Worm (Caenorhabditis elegans) whole organism, mixed stage, embryonic: ENCODE results near the gene prx-6.

Source experiments
- M03D4.4 ChIP-seq: sonication (generic microtip); optimal IDR thresholded peaks from 2 replicates; lab custom pipeline; 2017; ENCODE audit warnings: mild to moderate bottlenecking, missing genetic modification characterization, missing compliant biosample characterization
- bed-3 ChIP-seq: fragments of 200-800 bp; sonication (Bioruptor generic); optimal IDR thresholded peaks from 3 replicates; lab custom pipeline; 2018; ENCODE audit warnings: mild to moderate bottlenecking, missing genetic modification characterization, moderate library complexity, missing compliant biosample characterization
- ceh-39 ChIP-seq: fragments of 150-350 bp; optimal IDR thresholded peaks from 2 replicates; lab custom pipeline; 2014; ENCODE audit warnings: missing biosample characterization, missing genetic modification characterization
- ceh-43 ChIP-seq: fragments of 200-800 bp; sonication (Bioruptor generic); optimal IDR thresholded peaks from 2 replicates; lab custom pipeline; 2018; ENCODE audit warnings: mild to moderate bottlenecking, missing genetic modification characterization, moderate library complexity, missing compliant biosample characterization
- ceh-83 ChIP-seq: fragments of 200-800 bp; sonication (Bioruptor generic); optimal IDR thresholded peaks from 2 replicates; lab custom pipeline; 2018; ENCODE audit warnings: mild to moderate bottlenecking, missing genetic modification characterization, missing compliant biosample characterization
- ces-1 ChIP-seq: fragments of 150-350 bp; optimal IDR thresholded peaks from 2 replicates; lab custom pipeline; 2014; ENCODE audit warnings: missing biosample characterization, missing genetic modification reagents, missing genetic modification characterization
- cnd-1 ChIP-seq: fragments of 200-800 bp; sonication (Bioruptor generic); optimal IDR thresholded peaks from 2 replicates; lab custom pipeline; 2018; ENCODE audit warnings: mild to moderate bottlenecking, missing genetic modification characterization, missing compliant biosample characterization
- drap-1 ChIP-seq: fragments of 200-800 bp; sonication (Bioruptor generic); optimal IDR thresholded peaks from 3 replicates; lab custom pipeline; 2018; ENCODE audit warnings: mild to moderate bottlenecking, missing genetic modification characterization, missing compliant biosample characterization
- elt-1 ChIP-seq: sonication (generic microtip); optimal IDR thresholded peaks from 2 replicates; lab custom pipeline; 2017; ENCODE audit warnings: missing genetic modification characterization, mild to moderate bottlenecking, missing compliant biosample characterization, antibody characterized with exemption, moderate library complexity, borderline replicate concordance; ENCODE audit not compliant: insufficient read depth
- elt-3 ChIP-seq: fragments of 150-350 bp; optimal IDR thresholded peaks from 2 replicates; lab custom pipeline; 2014; ENCODE audit warnings: missing biosample characterization, missing genetic modification characterization
- flh-1 ChIP-seq: fragments of 200-800 bp; sonication (Bioruptor generic); optimal IDR thresholded peaks from 2 replicates; lab custom pipeline; 2018; ENCODE audit warnings: mild to moderate bottlenecking, missing genetic modification characterization, moderate library complexity, missing compliant biosample characterization
- ham-2 ChIP-seq: fragments of 200-800 bp; sonication (Bioruptor generic); optimal IDR thresholded peaks from 2 replicates; lab custom pipeline; 2018; ENCODE audit warnings: mild to moderate bottlenecking, missing genetic modification characterization, missing compliant biosample characterization
- hlh-1 ChIP-seq: fragments of 150-350 bp; optimal IDR thresholded peaks from 2 replicates; lab custom pipeline; 2014; ENCODE audit warnings: missing biosample characterization, missing genetic modification reagents, missing genetic modification characterization
- lin-13 ChIP-seq: fragments of 150-350 bp; optimal IDR thresholded peaks from 2 replicates; lab custom pipeline; 2014; ENCODE audit warnings: missing biosample characterization, missing genetic modification characterization
- lin-32 ChIP-seq: fragments of 200-800 bp; sonication (Bioruptor generic); optimal IDR thresholded peaks from 2 replicates; lab custom pipeline; 2018; ENCODE audit warnings: mild to moderate bottlenecking, missing genetic modification characterization, missing compliant biosample characterization
- lsy-2 ChIP-seq: fragments of 150-350 bp; optimal IDR thresholded peaks from 2 replicates; lab custom pipeline; 2014; ENCODE audit warnings: missing biosample characterization, missing genetic modification characterization
- mab-5 ChIP-seq: fragments of 150-350 bp; optimal IDR thresholded peaks from 2 replicates; lab custom pipeline; 2014; ENCODE audit warnings: missing biosample characterization, missing genetic modification characterization
- mep-1 ChIP-seq: fragments of 150-350 bp; optimal IDR thresholded peaks from 2 replicates; lab custom pipeline; 2017; ENCODE audit warnings: missing biosample characterization, missing genetic modification reagents, missing genetic modification characterization, inconsistent platforms
- mls-2 ChIP-seq: sonication (generic microtip); optimal IDR thresholded peaks from 2 replicates; lab custom pipeline; 2016; ENCODE audit warnings: mild to moderate bottlenecking, missing genetic modification characterization, moderate library complexity, missing compliant biosample characterization
- nhr-12 ChIP-seq: fragments of 150-350 bp; optimal IDR thresholded peaks from 2 replicates; lab custom pipeline; 2014; ENCODE audit warnings: missing biosample characterization, missing genetic modification characterization
- nhr-2 ChIP-seq: fragments of 150-350 bp; optimal IDR thresholded peaks from 2 replicates; lab custom pipeline; 2014; ENCODE audit warnings: missing biosample characterization, missing genetic modification characterization
- nhr-237 ChIP-seq: fragments of 150-350 bp; optimal IDR thresholded peaks from 2 replicates; lab custom pipeline; 2014; ENCODE audit warnings: missing biosample characterization, missing genetic modification characterization
- nhr-28 ChIP-seq: fragments of 150-350 bp; optimal IDR thresholded peaks from 2 replicates; lab custom pipeline; 2014; ENCODE audit warnings: missing biosample characterization, missing genetic modification characterization
- nhr-76 ChIP-seq: sonication (generic microtip); optimal IDR thresholded peaks from 2 replicates; lab custom pipeline; 2017; ENCODE audit warnings: missing biosample characterization, missing genetic modification characterization
- pha-4 ChIP-seq: fragments of 150-350 bp; optimal IDR thresholded peaks from 2 replicates; lab custom pipeline; 2018; ENCODE audit warnings: missing biosample characterization, missing genetic modification reagents, missing genetic modification characterization
- sem-2 ChIP-seq: fragments of 200-800 bp; sonication (Bioruptor generic); optimal IDR thresholded peaks from 2 replicates; lab custom pipeline; 2018; ENCODE audit warnings: mild to moderate bottlenecking, missing genetic modification characterization, missing compliant biosample characterization
- snpc-4 ChIP-seq: fragments of 150-350 bp; optimal IDR thresholded peaks from 2 replicates; lab custom pipeline; 2014; ENCODE audit warnings: missing biosample characterization, missing genetic modification characterization
- tbx-8 ChIP-seq: fragments of 200-800 bp; sonication (Bioruptor generic); optimal IDR thresholded peaks from 2 replicates; lab custom pipeline; 2018; ENCODE audit warnings: mild to moderate bottlenecking, missing genetic modification characterization, moderate library complexity, missing compliant biosample characterization
- unc-120 ChIP-seq: sonication (generic microtip); optimal IDR thresholded peaks from 2 replicates; lab custom pipeline; 2017; ENCODE audit warnings: missing genetic modification characterization, missing compliant biosample characterization; ENCODE audit not compliant: poor library complexity, severe bottlenecking
- unc-39 ChIP-seq: fragments of 150-350 bp; optimal IDR thresholded peaks from 2 replicates; lab custom pipeline; 2014; ENCODE audit warnings: missing biosample characterization, missing genetic modification characterization
- unc-62 ChIP-seq: fragments of 150-350 bp; optimal IDR thresholded peaks from 2 replicates; lab custom pipeline; 2014; ENCODE audit warnings: missing biosample characterization, missing genetic modification reagents, missing genetic modification characterization
- zip-8 ChIP-seq: fragments of 150-350 bp; optimal IDR thresholded peaks from 2 replicates; lab custom pipeline; 2014; ENCODE audit warnings: missing biosample characterization, missing genetic modification characterization

The prx-6 gene

DNA sequence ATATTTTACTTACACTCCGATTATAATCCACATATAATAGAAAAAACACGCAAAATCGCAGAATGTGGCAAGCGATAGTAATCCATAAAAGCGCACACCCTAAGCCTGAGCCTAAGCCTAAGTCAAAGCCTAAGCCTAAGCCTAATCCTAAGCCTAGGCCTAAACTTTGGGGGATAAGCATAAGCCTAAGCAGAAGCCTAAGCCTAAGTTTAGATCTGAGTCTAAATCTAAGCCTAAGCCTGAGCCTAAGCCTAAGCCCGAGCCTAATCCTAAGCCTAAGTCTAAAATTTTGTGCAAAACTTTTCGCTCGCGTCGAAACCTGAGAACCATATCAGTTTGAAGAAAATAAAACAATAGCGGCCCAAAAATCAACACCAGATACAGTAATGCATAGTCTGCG lies 35.8 kb downstream of the prx-6 start:
- no peak for TF ChIP-seq unc-39 (tag; lab: Kevin White, UChicago)
- no peak for TF ChIP-seq ham-2 (GFP tag; lab: Kevin White, UChicago)
- no peak for TF ChIP-seq drap-1 (GFP tag; lab: Kevin White, UChicago)
- no peak for TF ChIP-seq unc-62 (GFP tag; lab: Kevin White, UChicago)
- TF ChIP-seq flh-1 (GFP tag; lab: Kevin White, UChicago), result no peak
- TF ChIP-seq mep-1 (tag; lab: Kevin White, UChicago), result no peak
- TF ChIP-seq nhr-76 (tag; lab: Kevin White, UChicago), result no peak
- TF ChIP-seq mab-5 (tag; lab: Kevin White, UChicago), result no peak
- no peak for TF ChIP-seq pha-4 (tag; lab: Kevin White, UChicago)
- no peak for TF ChIP-seq M03D4.4 (tag; lab: Kevin White, UChicago)
- no peak for TF ChIP-seq zip-8 (tag; lab: Kevin White, UChicago)
- TF ChIP-seq hlh-1 (tag; lab: Kevin White, UChicago), result no peak
- TF ChIP-seq sem-2 (GFP tag; lab: Kevin White, UChicago), result no peak
- no peak for TF ChIP-seq nhr-237 (tag; lab: Kevin White, UChicago)
- TF ChIP-seq ceh-83 (GFP tag; lab: Kevin White, UChicago), result no peak
- no peak for TF ChIP-seq unc-120
- TF ChIP-seq ceh-43, result no peak

DNA sequence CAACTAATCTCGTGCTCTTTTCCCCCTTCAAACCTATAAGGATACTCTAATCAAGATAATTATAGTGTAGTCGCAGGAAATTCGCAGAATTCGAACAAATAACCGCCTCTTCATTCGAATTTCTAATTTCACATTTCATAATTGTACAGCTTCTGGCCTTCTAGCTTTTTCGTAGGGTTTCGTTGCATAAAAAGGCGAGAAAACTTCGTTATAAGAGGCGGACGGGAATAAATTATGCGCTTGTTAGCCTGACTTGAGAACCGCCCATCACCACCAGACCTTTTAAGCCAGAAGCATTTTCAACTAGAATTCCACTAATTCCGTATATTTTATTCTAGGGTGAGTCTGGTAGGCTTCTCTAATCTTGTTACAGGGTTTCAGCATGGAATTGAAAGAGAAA lies 38.2 kb downstream of the prx-6 start, which contains the start of gene K03B4.4:
Gene K03B4.4 (plus strand): TSS at position 301 of the 400 bp plus-strand sequence.
- TF ChIP-seq zip-8 (tag; lab: Kevin White, UChicago) (no peak), elt-1 (tag; lab: Kevin White, UChicago) (no peak), M03D4.4 (tag; lab: Kevin White, UChicago) (no peak), lin-32 (GFP tag; lab: Kevin White, UChicago) (no peak), flh-1 (GFP tag; lab: Kevin White, UChicago) (no peak), unc-39 (tag; lab: Kevin White, UChicago) (no peak), lsy-2 (tag; lab: Kevin White, UChicago) (no peak), tbx-8 (GFP tag; lab: Kevin White, UChicago) (no peak), lin-13 (no peak), ces-1 (GFP tag; lab: Kevin White, UChicago) (no peak), sem-2 (GFP tag; lab: Kevin White, UChicago) (no peak), ceh-39 (tag; lab: Kevin White, UChicago) (no peak), mab-5 (tag; lab: Kevin White, UChicago) (no peak), elt-3 (no peak), pha-4 (tag; lab: Kevin White, UChicago) (no peak), nhr-12 (no peak)

DNA sequence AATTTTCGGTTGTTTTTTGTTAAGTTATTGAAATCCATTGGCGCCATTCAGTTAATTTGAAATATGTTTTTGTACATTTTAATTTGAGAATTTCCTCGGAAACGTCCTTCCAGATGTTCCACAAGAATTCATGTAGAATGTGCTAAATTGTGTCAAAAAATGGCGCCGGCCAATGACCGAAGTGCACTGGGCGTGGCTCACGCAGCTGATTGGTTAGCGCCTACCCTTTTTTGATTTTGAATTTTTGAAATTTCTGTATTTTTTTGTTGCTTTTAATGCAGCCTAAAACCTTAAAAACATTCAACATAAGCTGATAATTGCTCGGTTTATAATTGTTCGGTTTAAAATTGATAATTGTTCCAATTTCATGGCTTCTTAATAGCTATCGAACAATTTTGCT lies 43.1 kb downstream of the prx-6 start:
- TF ChIP-seq bed-3 (GFP tag; lab: Kevin White, UChicago), result no peak
- no peak for TF ChIP-seq lin-13
- TF ChIP-seq ceh-43, result no peak
- no peak for TF ChIP-seq flh-1 (GFP tag; lab: Kevin White, UChicago)
- no peak for TF ChIP-seq pha-4 (tag; lab: Kevin White, UChicago)
- TF ChIP-seq zip-8 (tag; lab: Kevin White, UChicago), result no peak
- TF ChIP-seq sem-2 (GFP tag; lab: Kevin White, UChicago), result no peak
- no peak for TF ChIP-seq nhr-28 (tag; lab: Kevin White, UChicago)
- TF ChIP-seq ham-2 (GFP tag; lab: Kevin White, UChicago), result no peak
- no peak for TF ChIP-seq ces-1 (GFP tag; lab: Kevin White, UChicago)
- TF ChIP-seq mep-1 (tag; lab: Kevin White, UChicago), result no peak
- TF ChIP-seq elt-1 (tag; lab: Kevin White, UChicago), result no peak
- TF ChIP-seq nhr-237 (tag; lab: Kevin White, UChicago), result no peak
- no peak for TF ChIP-seq mls-2 (tag; lab: Kevin White, UChicago)
- TF ChIP-seq unc-39 (tag; lab: Kevin White, UChicago), result no peak
- no peak for TF ChIP-seq snpc-4 (tag; lab: Kevin White, UChicago)
- no peak for TF ChIP-seq tbx-8 (GFP tag; lab: Kevin White, UChicago)
- TF ChIP-seq cnd-1, result no peak
- TF ChIP-seq elt-3, result no peak
- TF ChIP-seq ceh-83 (GFP tag; lab: Kevin White, UChicago), result no peak

ce11 chrV:4676092-4676491 lies 43.8 kb downstream of the prx-6 start, which contains the start of gene K03B4.6:
Gene K03B4.6, minus strand, starts transcription at chrV:4676192.
- TF ChIP-seq M03D4.4 (tag; lab: Kevin White, UChicago), result no peak
- TF ChIP-seq nhr-237 (tag; lab: Kevin White, UChicago), result no peak
- no peak for TF ChIP-seq tbx-8 (GFP tag; lab: Kevin White, UChicago)
- no peak for TF ChIP-seq nhr-2
